Worm (Caenorhabditis elegans): ENCODE measurements around the gene F26F4.8.

DNA sequence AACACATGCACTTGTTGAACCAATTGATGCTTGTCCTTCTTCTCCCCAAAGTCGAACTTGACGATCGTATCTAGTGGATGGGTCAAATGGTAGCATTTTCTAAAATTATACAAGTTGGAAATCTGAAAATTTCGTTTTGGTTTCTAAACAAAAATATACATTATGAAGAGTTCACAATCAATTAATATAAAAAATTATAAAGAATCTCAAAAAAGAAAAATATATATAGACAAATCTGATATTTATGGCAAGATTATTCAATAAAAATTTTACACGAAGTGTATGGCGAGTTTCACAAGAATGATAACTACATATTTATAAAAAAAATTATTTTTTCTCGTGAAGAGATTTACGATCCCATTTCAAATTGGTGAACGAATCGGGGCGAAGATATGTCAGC is 14.9 kb upstream of the F26F4.8 start, which contains the start of gene ula-1:
- TF ChIP-seq ama-1 (optimal IDR thresholded peaks at IDR 0.05): no peak
- no peak for TF ChIP-seq tbx-11 (GFP tag; IDR thresholded peaks at IDR 0.05)
- no peak for TF ChIP-seq F13C5.2 (tag; optimal IDR thresholded peaks at IDR 0.05)
- TF ChIP-seq B0310.2 (tag; optimal IDR thresholded peaks at IDR 0.05): no peak
- no peak for TF ChIP-seq tra-4 (tag; optimal IDR thresholded peaks at IDR 0.05)
- TF ChIP-seq sea-1 (GFP tag; conservative IDR thresholded peaks at IDR 0.05): no peak
- no peak for TF ChIP-seq ets-7 (tag; optimal IDR thresholded peaks at IDR 0.05)
- no peak for TF ChIP-seq ceh-36 (tag; optimal IDR thresholded peaks at IDR 0.05)
- no peak for TF ChIP-seq hmbx-1 (tag; optimal IDR thresholded peaks at IDR 0.05)
